Worm (Caenorhabditis elegans): Measurements from ENCODE around the gene ZK250.2.

DNA sequence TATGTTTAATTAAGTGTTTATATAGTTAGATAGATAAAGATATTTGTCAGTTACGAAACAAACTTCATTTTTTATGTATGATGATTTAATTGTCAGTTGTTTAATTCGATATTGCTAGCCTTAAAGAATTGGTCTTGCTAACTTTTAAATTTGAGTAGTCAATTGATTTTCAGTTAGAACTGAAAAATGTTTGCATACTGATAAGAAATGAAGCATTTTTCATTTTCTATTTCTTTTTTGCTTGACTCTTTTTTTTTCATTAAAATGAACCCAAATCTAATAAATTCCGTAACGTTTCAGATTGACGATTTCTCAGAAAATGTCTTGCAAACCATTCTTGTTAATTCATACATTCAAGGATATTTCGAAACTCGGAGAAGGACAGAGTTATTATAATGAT is 47.7 kb downstream of the ZK250.2 start, which contains the start of gene math-20:
- no peak for TF ChIP-seq ahr-1 (tag; optimal IDR thresholded peaks at IDR 0.05)
- TF ChIP-seq tbx-7 (tag; optimal IDR thresholded peaks at IDR 0.05) = no peak
- TF ChIP-seq eyg-1 (tag; optimal IDR thresholded peaks at IDR 0.05) = no peak
- no peak for TF ChIP-seq elt-2 (tag; optimal IDR thresholded peaks at IDR 0.05)
